Worm (Caenorhabditis elegans) whole organism, young adult: Measurements from ENCODE around the gene F47C12.8.

Experiments used
- B0261.1 ChIP-seq: sonication (generic microtip); optimal IDR thresholded peaks from 2 replicates; lab custom pipeline; 2016; ENCODE audit warnings: mild to moderate bottlenecking, missing genetic modification characterization, moderate library complexity, missing compliant biosample characterization
- F10E7.11 ChIP-seq: sonication (generic microtip); optimal IDR thresholded peaks from 2 replicates; lab custom pipeline; 2017; ENCODE audit warnings: mild to moderate bottlenecking, missing genetic modification characterization, moderate library complexity, missing compliant biosample characterization
- F55B11.4 ChIP-seq: sonication (generic microtip); optimal IDR thresholded peaks from 2 replicates; lab custom pipeline; 2016; ENCODE audit warnings: missing compliant biosample characterization, missing genetic modification characterization, borderline replicate concordance; ENCODE audit not compliant: insufficient read depth
- K12H6.12 ChIP-seq: fragments of 200-800 bp; sonication (Bioruptor generic); optimal IDR thresholded peaks from 2 replicates; lab custom pipeline; 2018; ENCODE audit warnings: mild to moderate bottlenecking, missing genetic modification characterization, missing compliant biosample characterization
- Y53F4B.3 ChIP-seq: fragments of 200-800 bp; sonication (Bioruptor generic); IDR thresholded peaks from 2 replicates; pipeline ENCODE4 v1.3.6; 2022; ENCODE audit warnings: missing genetic modification reagents, missing genetic modification characterization, missing compliant biosample characterization
- Y56A3A.18 ChIP-seq: fragments of 200-800 bp; sonication (Bioruptor generic); IDR thresholded peaks from 2 replicates; pipeline ENCODE4 v1.3.6; 2022; ENCODE audit warnings: missing genetic modification reagents, missing genetic modification characterization, missing compliant biosample characterization
- aptf-3 ChIP-seq: fragments of 200-800 bp; sonication (Bioruptor generic); IDR thresholded peaks from 2 replicates; pipeline ENCODE4 v1.3.6; 2022; ENCODE audit warnings: missing genetic modification characterization, missing compliant biosample characterization
- atf-7 ChIP-seq: sonication (generic microtip); optimal IDR thresholded peaks from 2 replicates; lab custom pipeline; 2017; ENCODE audit warnings: mild to moderate bottlenecking, missing genetic modification characterization, missing compliant biosample characterization
- athp-1 ChIP-seq: sonication (generic microtip); optimal IDR thresholded peaks from 2 replicates; lab custom pipeline; 2017; ENCODE audit warnings: mild to moderate bottlenecking, missing genetic modification characterization, missing compliant biosample characterization
- bed-2 ChIP-seq: fragments of 200-800 bp; sonication (Bioruptor generic); IDR thresholded peaks from 2 replicates; pipeline ENCODE4 v1.3.6; 2022; ENCODE audit warnings: missing genetic modification reagents, missing genetic modification characterization, missing compliant biosample characterization
- ceh-100 ChIP-seq: fragments of 200-800 bp; sonication (Bioruptor generic); IDR thresholded peaks from 2 replicates; pipeline ENCODE4 v1.3.6; 2022; ENCODE audit warnings: missing genetic modification reagents, missing genetic modification characterization, missing compliant biosample characterization
- dpff-1 ChIP-seq: sonication (generic microtip); optimal IDR thresholded peaks from 2 replicates; lab custom pipeline; 2017; ENCODE audit warnings: mild to moderate bottlenecking, missing genetic modification characterization, missing compliant biosample characterization
- efl-1 ChIP-seq: fragments of 150-350 bp; optimal IDR thresholded peaks from 2 replicates; lab custom pipeline; 2014; ENCODE audit warnings: missing biosample characterization, missing genetic modification reagents, missing genetic modification characterization
- egl-44 ChIP-seq: fragments of 200-800 bp; sonication (Bioruptor generic); IDR thresholded peaks from 2 replicates; pipeline ENCODE4 v1.3.6; 2022; ENCODE audit warnings: missing genetic modification reagents, missing genetic modification characterization, missing compliant biosample characterization
- hlh-26 ChIP-seq: fragments of 200-800 bp; sonication (Bioruptor generic); conservative IDR thresholded peaks from 2 replicates; pipeline ENCODE4 v1.3.6; 2022; ENCODE audit warnings: missing genetic modification reagents, missing genetic modification characterization, missing compliant biosample characterization
- hmg-20 ChIP-seq: fragments of 200-800 bp; sonication (Bioruptor generic); IDR thresholded peaks from 2 replicates; pipeline ENCODE4 v1.3.6; 2022; ENCODE audit warnings: missing genetic modification reagents, missing genetic modification characterization, missing compliant biosample characterization
- hsf-1 ChIP-seq: fragments of 200-800 bp; sonication (Bioruptor generic); IDR thresholded peaks from 2 replicates; pipeline ENCODE4 v1.3.6; 2022; ENCODE audit warnings: missing genetic modification reagents, missing genetic modification characterization, missing compliant biosample characterization
- let-607 ChIP-seq, 2 experiments: fragments of 200-800 bp in 1 of 2; sonication (Bioruptor generic) in 1 of 2; sonication (generic microtip) in 1 of 2; optimal IDR thresholded peaks; 2 replicates each; lab custom pipeline; 2016 to 2018; ENCODE audit warnings: mild to moderate bottlenecking in 2 of 2, missing compliant biosample characterization in 2 of 2, missing genetic modification characterization in 2 of 2, moderate library complexity in 2 of 2, missing genotype in 1 of 2
- lin-26 ChIP-seq: fragments of 200-800 bp; sonication (Bioruptor generic); IDR thresholded peaks from 2 replicates; pipeline ENCODE4 v1.3.6; 2022; ENCODE audit warnings: missing genetic modification reagents, missing genetic modification characterization, missing compliant biosample characterization
- lin-35 ChIP-seq, 3 experiments: fragments of 150-350 bp in 2 of 3; sonication (generic microtip) in 1 of 3; optimal IDR thresholded peaks; 2 replicates each; lab custom pipeline; 2014 to 2018; ENCODE audit warnings: missing biosample characterization in 3 of 3, missing genetic modification characterization in 3 of 3, missing genetic modification reagents in 3 of 3
- lsl-1 ChIP-seq: fragments of 200-800 bp; sonication (Bioruptor generic); optimal IDR thresholded peaks from 2 replicates; lab custom pipeline; 2018; ENCODE audit warnings: mild to moderate bottlenecking, missing genetic modification characterization, moderate library complexity, missing compliant biosample characterization
- lsy-27 ChIP-seq: sonication (generic microtip); optimal IDR thresholded peaks from 2 replicates; lab custom pipeline; 2017; ENCODE audit warnings: missing genetic modification characterization, mild to moderate bottlenecking, missing compliant biosample characterization, antibody characterized with exemption, missing genotype, borderline replicate concordance; ENCODE audit not compliant: insufficient read depth
- madf-10 ChIP-seq: sonication (generic microtip); optimal IDR thresholded peaks from 2 replicates; lab custom pipeline; 2016; ENCODE audit warnings: mild to moderate bottlenecking, missing genetic modification characterization, missing compliant biosample characterization
- madf-6 ChIP-seq: fragments of 200-800 bp; sonication (Bioruptor generic); IDR thresholded peaks from 2 replicates; pipeline ENCODE4 v1.3.6; 2022; ENCODE audit warnings: missing genetic modification reagents, missing genetic modification characterization, missing compliant biosample characterization
- mcd-1 ChIP-seq: fragments of 200-800 bp; sonication (Bioruptor generic); IDR thresholded peaks from 2 replicates; pipeline ENCODE4 v1.3.6; 2022; ENCODE audit warnings: missing genetic modification reagents, missing genetic modification characterization, missing compliant biosample characterization
- nhr-120 ChIP-seq: fragments of 200-800 bp; sonication (Bioruptor generic); IDR thresholded peaks from 2 replicates; pipeline ENCODE4 v1.3.6; 2022; ENCODE audit warnings: missing genetic modification characterization, missing compliant biosample characterization
- nhr-179 ChIP-seq: sonication (generic microtip); optimal IDR thresholded peaks from 2 replicates; lab custom pipeline; 2016; ENCODE audit warnings: mild to moderate bottlenecking, missing genetic modification characterization, missing compliant biosample characterization
- rec-8 ChIP-seq, 2 experiments: sonication (generic microtip); optimal IDR thresholded peaks; 2 replicates each; lab custom pipeline; 2016; ENCODE audit warnings: mild to moderate bottlenecking in 2 of 2, missing genetic modification characterization in 2 of 2, missing genetic modification reagents in 2 of 2, missing genotype in 2 of 2, missing biosample characterization in 1 of 2, missing compliant biosample characterization in 1 of 2, moderate library complexity in 1 of 2
- rpc-1 ChIP-seq, 2 experiments: fragments of 150-350 bp in 1 of 2; sonication (generic microtip) in 1 of 2; optimal IDR thresholded peaks; 2 replicates each; lab custom pipeline; 2014 to 2018; ENCODE audit warnings: missing biosample characterization in 1 of 2, missing genetic modification characterization in 1 of 2, missing genetic modification reagents in 1 of 2, missing genotype in 1 of 2
- snpc-1.1 ChIP-seq: sonication (generic microtip); optimal IDR thresholded peaks from 2 replicates; lab custom pipeline; 2017; ENCODE audit warnings: missing genetic modification characterization, mild to moderate bottlenecking, missing compliant biosample characterization, antibody characterized with exemption, moderate library complexity, missing genotype, missing genetic modification reagents; ENCODE audit not compliant: insufficient read depth
- snpc-1.3 ChIP-seq: sonication (generic microtip); optimal IDR thresholded peaks from 2 replicates; lab custom pipeline; 2017; ENCODE audit warnings: missing genetic modification characterization, mild to moderate bottlenecking, missing compliant biosample characterization, antibody characterized with exemption, moderate library complexity, missing genotype, missing genetic modification reagents; ENCODE audit not compliant: insufficient read depth
- sptf-2 ChIP-seq: fragments of 200-800 bp; sonication (Bioruptor generic); optimal IDR thresholded peaks from 2 replicates; lab custom pipeline; 2018; ENCODE audit warnings: mild to moderate bottlenecking, missing genetic modification characterization, missing compliant biosample characterization
- unc-62 ChIP-seq: fragments of 150-350 bp; optimal IDR thresholded peaks from 2 replicates; lab custom pipeline; 2014; ENCODE audit warnings: missing biosample characterization, missing genetic modification reagents, missing genetic modification characterization
- xnd-1 ChIP-seq: sonication (generic microtip); optimal IDR thresholded peaks from 2 replicates; lab custom pipeline; 2016; ENCODE audit warnings: missing genotype, missing genetic modification reagents, missing genetic modification characterization, missing compliant biosample characterization
- zfh-2 ChIP-seq: fragments of 200-800 bp; sonication (Bioruptor generic); conservative IDR thresholded peaks from 2 replicates; pipeline ENCODE4 v1.3.6; 2022; ENCODE audit warnings: missing genetic modification reagents, missing genetic modification characterization, missing compliant biosample characterization
- ztf-18 ChIP-seq: sonication (generic microtip); optimal IDR thresholded peaks from 2 replicates; lab custom pipeline; 2016; ENCODE audit warnings: missing genotype, mild to moderate bottlenecking, missing genetic modification characterization, missing compliant biosample characterization
- ztf-22 ChIP-seq: fragments of 200-800 bp; sonication (Bioruptor generic); optimal IDR thresholded peaks from 2 replicates; lab custom pipeline; 2018; ENCODE audit warnings: mild to moderate bottlenecking, missing genetic modification characterization, moderate library complexity, missing compliant biosample characterization
- ztf-3 ChIP-seq: fragments of 200-800 bp; sonication (Bioruptor generic); optimal IDR thresholded peaks from 2 replicates; lab custom pipeline; 2018; ENCODE audit warnings: mild to moderate bottlenecking, missing genetic modification characterization, missing compliant biosample characterization

F47C12.8 gene

DNA sequence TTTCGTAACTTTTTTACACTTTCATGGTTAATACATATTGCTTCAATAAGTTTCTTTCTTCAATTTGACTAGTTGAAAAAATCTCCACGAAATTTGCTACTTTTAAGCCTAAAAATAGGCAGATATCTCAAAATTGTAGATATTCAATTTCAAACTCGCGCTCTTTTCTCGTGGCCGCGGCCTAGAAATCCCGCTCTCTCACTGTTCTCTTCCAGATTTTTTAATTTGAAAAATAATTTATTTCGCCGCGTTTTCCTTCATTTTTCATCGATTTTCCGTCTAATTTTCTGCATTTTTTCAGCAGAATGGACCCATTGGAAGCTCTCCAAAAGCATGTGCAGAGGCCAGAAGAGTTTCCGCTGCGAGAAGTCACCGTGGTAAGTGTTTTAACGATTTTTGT is 43.9 kb upstream of the F47C12.8 start, which contains the start of gene cdc-73 (continued):
- TF ChIP-seq let-607 (tag; optimal IDR thresholded peaks at IDR 0.05; lab: Kevin White, UChicago) (no peak), ztf-22 (GFP tag; lab: Kevin White, UChicago) (no peak), bed-2 (no peak), mcd-1 (GFP tag; lab: Robert Waterston, UW) (peak; percentile 38; the same call in 1 of the 2 replicates), nhr-120 (GFP tag; lab: Robert Waterston, UW) (no peak), hsf-1 (GFP tag; lab: Robert Waterston, UW) (no peak), ztf-18 (tag; lab: Kevin White, UChicago) (peak; percentile 21), aptf-3 (no peak), nhr-179 (tag; lab: Kevin White, UChicago) (no peak), lin-35 (GFP tag; optimal IDR thresholded peaks at IDR 0.05; lab: Kevin White, UChicago) (peak in 1 of 3 experiments; percentile 60), rec-8 (tag; optimal IDR thresholded peaks at IDR 0.05; lab: Kevin White, UChicago) (no peak), xnd-1 (tag; lab: Kevin White, UChicago) (no peak), snpc-1.3 (no peak), madf-10 (tag; lab: Kevin White, UChicago) (no peak), F10E7.11 (tag; lab: Kevin White, UChicago) (no peak), athp-1 (tag; lab: Kevin White, UChicago) (no peak), ceh-100 (GFP tag; lab: Robert Waterston, UW) (no peak), snpc-1.1 (tag; lab: Kevin White, UChicago) (no peak), B0261.1 (no peak), madf-6 (no peak), efl-1 (GFP tag; lab: Kevin White, UChicago) (peak; percentile 71), lsl-1 (no peak), Y53F4B.3 (no peak), ztf-3 (GFP tag; lab: Kevin White, UChicago) (no peak), egl-44 (GFP tag; lab: Robert Waterston, UW) (no peak), Y56A3A.18 (GFP tag; lab: Robert Waterston, UW) (no peak), dpff-1 (tag; lab: Kevin White, UChicago) (no peak), rpc-1 (optimal IDR thresholded peaks at IDR 0.05; lab: Kevin White, UChicago) (no peak), rpc-1 (tag; optimal IDR thresholded peaks at IDR 0.05; lab: Kevin White, UChicago) (no peak), hlh-26 (no peak), unc-62 (GFP tag; lab: Kevin White, UChicago) (no peak), K12H6.12 (no peak), hmg-20 (GFP tag; lab: Robert Waterston, UW) (no peak)

ce11 chrIV:4041006-4041405 is 42.6 kb upstream of the F47C12.8 start:
- TF ChIP-seq lin-26 (no peak), zfh-2 (GFP tag; lab: Robert Waterston, UW) (peak; percentile 59)
- TF ChIP-seq, all 124 proteins: peak for 1

- no peak for TF ChIP-seq lsy-27
- TF ChIP-seq sptf-2 (GFP tag; lab: Kevin White, UChicago), result no peak
- TF ChIP-seq snpc-1.3, result no peak
- no peak for TF ChIP-seq B0261.1
- TF ChIP-seq atf-7 (tag; lab: Kevin White, UChicago), result no peak
- TF ChIP-seq F55B11.4 (tag; lab: Kevin White, UChicago), result no peak
- no peak for TF ChIP-seq hlh-26
- TF ChIP-seq Y53F4B.3, result no peak
Measured at ce11 chrIV:4039984-4040383, 41.6 kb upstream of the F47C12.8 start, which contains the start of gene F35F11.2. F35F11.2 (plus strand) TSS chrIV:4040284.
